Worm (Caenorhabditis elegans) whole organism, mixed stage, embryonic: ENCODE measurements around the gene his-60.

ENCODE experiments used
- ceh-39 ChIP-seq: fragments of 150-350 bp; optimal IDR thresholded peaks from 2 replicates; lab custom pipeline; 2014; ENCODE audit warnings: missing biosample characterization, missing genetic modification characterization
- mep-1 ChIP-seq: fragments of 150-350 bp; optimal IDR thresholded peaks from 2 replicates; lab custom pipeline; 2017; ENCODE audit warnings: missing biosample characterization, missing genetic modification reagents, missing genetic modification characterization, inconsistent platforms
- nhr-12 ChIP-seq: fragments of 150-350 bp; optimal IDR thresholded peaks from 2 replicates; lab custom pipeline; 2014; ENCODE audit warnings: missing biosample characterization, missing genetic modification characterization
- pha-4 ChIP-seq: fragments of 150-350 bp; optimal IDR thresholded peaks from 2 replicates; lab custom pipeline; 2018; ENCODE audit warnings: missing biosample characterization, missing genetic modification reagents, missing genetic modification characterization
- ztf-11 ChIP-seq: fragments of 150-350 bp; optimal IDR thresholded peaks from 2 replicates; lab custom pipeline; 2014; ENCODE audit warnings: missing biosample characterization, missing genetic modification characterization

- no peak for TF ChIP-seq nhr-12 (tag; lab: Kevin White, UChicago)
- TF ChIP-seq ceh-39 = no peak
- TF ChIP-seq pha-4 (tag; lab: Kevin White, UChicago) = no peak
- TF ChIP-seq ztf-11 = no peak
- TF ChIP-seq mep-1 = no peak
Observed at ce11 chrIV:7503322-7503721, 15.5 kb upstream of the his-60 start, which contains the start of gene glt-6.
